Worm (Caenorhabditis elegans) whole organism, midembryonic: Measurements from ENCODE around the gene C39B10.1.
A peak's percentile ranks its signal among the peaks of the same experiment; 100 is the strongest.

Source experiments
- T22C8.4 ChIP-seq: fragments of 200-800 bp; sonication (Bioruptor generic); IDR thresholded peaks from 2 replicates; pipeline ENCODE4 v1.3.6; 2022; ENCODE audit warnings: missing genetic modification characterization, missing compliant biosample characterization
- cog-1 ChIP-seq: sonication (generic microtip); optimal IDR thresholded peaks from 2 replicates; lab custom pipeline; 2016; ENCODE audit warnings: missing genetic modification characterization, missing compliant biosample characterization
- flt-1 ChIP-seq: fragments of 200-800 bp; sonication (Bioruptor generic); IDR thresholded peaks from 2 replicates; pipeline ENCODE4 v1.3.6; 2022; ENCODE audit warnings: missing genetic modification characterization, missing compliant biosample characterization
- klf-2 ChIP-seq: fragments of 200-800 bp; sonication (Bioruptor generic); conservative IDR thresholded peaks from 2 replicates; pipeline ENCODE4 v1.3.6; 2022; ENCODE audit warnings: missing genetic modification reagents, missing genetic modification characterization, missing compliant biosample characterization
- med-1 ChIP-seq: sonication (generic microtip); optimal IDR thresholded peaks from 2 replicates; lab custom pipeline; 2017; ENCODE audit warnings: missing genetic modification characterization, mild to moderate bottlenecking, missing compliant biosample characterization, antibody characterized with exemption, missing genetic modification reagents; ENCODE audit not compliant: insufficient read depth
- ref-1 ChIP-seq: fragments of 200-800 bp; sonication (Bioruptor generic); conservative IDR thresholded peaks from 2 replicates; pipeline ENCODE4 v1.3.6; 2022; ENCODE audit warnings: missing genetic modification reagents, missing genetic modification characterization, missing compliant biosample characterization
- tab-1 ChIP-seq: fragments of 200-800 bp; sonication (Bioruptor generic); IDR thresholded peaks from 2 replicates; pipeline ENCODE4 v1.3.6; 2022; ENCODE audit warnings: missing genetic modification characterization, missing compliant biosample characterization
- ztf-23 ChIP-seq: fragments of 200-800 bp; sonication (Bioruptor generic); IDR thresholded peaks from 2 replicates; pipeline ENCODE4 v1.3.6; 2022; ENCODE audit warnings: missing genetic modification reagents, missing genetic modification characterization, missing compliant biosample characterization
- ztf-29 ChIP-seq: fragments of 200-800 bp; sonication (Bioruptor generic); IDR thresholded peaks from 2 replicates; pipeline ENCODE4 v1.3.6; 2022; ENCODE audit warnings: missing genetic modification reagents, missing genetic modification characterization, missing compliant biosample characterization

The C39B10.1 gene

DNA sequence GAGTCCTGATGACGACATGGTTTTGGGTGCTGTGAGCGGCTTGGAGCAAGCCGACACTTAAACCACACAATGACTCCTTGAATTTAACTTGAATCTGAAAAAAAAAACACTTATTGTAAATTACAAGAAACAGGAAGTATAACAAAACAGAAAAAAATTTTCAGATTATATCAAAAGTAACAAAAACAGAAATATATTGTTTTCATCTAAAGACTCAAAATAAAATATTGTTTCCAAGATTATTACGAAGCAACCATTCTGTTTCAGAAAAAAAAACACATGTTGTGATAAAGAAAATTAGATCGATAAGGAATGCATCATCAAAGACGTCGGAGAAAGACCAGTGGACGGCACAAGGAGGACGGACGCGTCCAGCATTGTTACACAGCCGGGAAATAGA is 34.9 kb downstream of the C39B10.1 start, which contains the start of gene mig-15:
mig-15 (minus strand) TSS at position 101 of the 400 bp plus-strand sequence.
- TF ChIP-seq ref-1 (GFP tag; lab: Robert Waterston, UW) (no peak), cog-1 (tag; lab: Kevin White, UChicago) (no peak), ztf-23 (no peak), T22C8.4 (no peak), klf-2 (GFP tag; lab: Robert Waterston, UW) (no peak), ztf-29 (GFP tag; lab: Robert Waterston, UW) (no peak), med-1 (GFP tag; lab: Kevin White, UChicago) (no peak), tab-1 (GFP tag; lab: Robert Waterston, UW) (no peak), flt-1 (no peak)

DNA sequence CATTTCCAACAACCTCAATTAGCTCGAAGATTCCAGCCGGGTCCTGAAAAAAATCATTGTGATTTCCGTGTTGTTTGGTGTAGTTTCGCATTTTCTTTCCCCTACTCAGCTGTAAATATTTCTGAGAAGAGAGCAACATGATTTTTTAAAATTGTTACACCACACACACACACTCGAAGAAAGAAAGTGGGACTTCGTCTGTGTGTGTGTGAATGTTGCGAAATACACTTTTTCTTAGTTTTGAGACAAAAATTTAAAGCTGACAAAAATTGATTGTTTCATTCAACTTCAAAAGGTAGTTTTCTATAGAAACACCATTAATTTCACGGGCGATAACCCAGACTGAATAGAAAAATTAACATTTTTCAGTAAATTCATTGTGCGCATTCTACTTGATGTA is 35.3 kb downstream of the C39B10.1 start:
- TF ChIP-seq tab-1 (GFP tag; lab: Robert Waterston, UW) (no peak), flt-1 (no peak), klf-2 (GFP tag; lab: Robert Waterston, UW) (no peak), ref-1 (GFP tag; lab: Robert Waterston, UW) (no peak), med-1 (GFP tag; lab: Kevin White, UChicago) (no peak), cog-1 (tag; lab: Kevin White, UChicago) (no peak), T22C8.4 (no peak), ztf-23 (no peak), ztf-29 (GFP tag; lab: Robert Waterston, UW) (no peak)

ce11 chrX:10424744-10425143 is 38.7 kb downstream of the C39B10.1 start:
- no peak for TF ChIP-seq T22C8.4
- no peak for TF ChIP-seq med-1 (GFP tag; lab: Kevin White, UChicago)
- TF ChIP-seq klf-2 (GFP tag; lab: Robert Waterston, UW): no peak
- TF ChIP-seq cog-1 (tag; lab: Kevin White, UChicago): no peak
- TF ChIP-seq ztf-23: no peak
- TF ChIP-seq ref-1 (GFP tag; lab: Robert Waterston, UW): no peak
- no peak for TF ChIP-seq flt-1
- TF ChIP-seq tab-1 (GFP tag; lab: Robert Waterston, UW): no peak
- no peak for TF ChIP-seq ztf-29 (GFP tag; lab: Robert Waterston, UW)

ce11 chrX:10422714-10423113 is 40.7 kb downstream of the C39B10.1 start:
- TF ChIP-seq tab-1 (GFP tag; lab: Robert Waterston, UW): no peak
- no peak for TF ChIP-seq ztf-29 (GFP tag; lab: Robert Waterston, UW)
- no peak for TF ChIP-seq ztf-23
- no peak for TF ChIP-seq med-1 (GFP tag; lab: Kevin White, UChicago)
- TF ChIP-seq ref-1 (GFP tag; lab: Robert Waterston, UW): no peak
- no peak for TF ChIP-seq T22C8.4
- TF ChIP-seq klf-2 (GFP tag; lab: Robert Waterston, UW): no peak
- no peak for TF ChIP-seq flt-1
- TF ChIP-seq cog-1 (tag; lab: Kevin White, UChicago): no peak

- TF ChIP-seq ztf-23 (0 out of 2 replicates have a peak, but pooled peaks have one; percentile 44), ztf-29 (GFP tag; lab: Robert Waterston, UW) (0 out of 2 replicates have a peak, but pooled peaks have one; percentile 28), klf-2 (GFP tag; lab: Robert Waterston, UW) (no peak), flt-1 (0 out of 2 replicates have a peak, but pooled peaks have one; percentile 21)
Measured at ce11 chrX:10419743-10420142, 43.7 kb downstream of the C39B10.1 start, which contains the start of gene cdk-11.2. cdk-11.2 (minus strand) TSS chrX:10419765.

ce11 chrX:10412425-10412824 is 51.0 kb downstream of the C39B10.1 start, which contains the start of gene acr-8:
acr-8 (plus strand) TSS chrX:10412725.
- TF ChIP-seq med-1 (GFP tag; lab: Kevin White, UChicago): no peak
- TF ChIP-seq flt-1: no peak
- no peak for TF ChIP-seq ref-1 (GFP tag; lab: Robert Waterston, UW)
- TF ChIP-seq T22C8.4: no peak
- TF ChIP-seq cog-1 (tag; lab: Kevin White, UChicago): no peak
- no peak for TF ChIP-seq klf-2 (GFP tag; lab: Robert Waterston, UW)
- TF ChIP-seq tab-1 (GFP tag; lab: Robert Waterston, UW): no peak
- TF ChIP-seq ztf-23: no peak
- TF ChIP-seq ztf-29 (GFP tag; lab: Robert Waterston, UW): no peak

DNA sequence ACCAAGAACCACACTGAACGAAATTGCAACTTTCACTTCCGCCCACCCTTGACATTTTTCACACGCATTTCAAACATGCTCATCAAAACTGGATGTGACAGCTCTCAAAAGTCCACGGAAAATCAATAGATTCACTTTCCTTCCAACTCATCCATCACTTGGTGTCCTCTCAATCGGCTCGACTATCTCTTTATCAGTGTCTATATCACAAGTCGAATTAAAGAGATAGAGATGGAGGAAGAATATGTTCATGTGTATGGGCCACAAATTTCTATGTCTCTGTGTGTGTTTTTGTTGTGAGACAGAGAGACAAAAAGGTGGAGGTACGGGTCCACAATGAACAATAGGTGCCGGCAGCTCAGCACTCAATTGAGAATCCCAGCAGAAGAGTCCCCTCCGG is 52.9 kb downstream of the C39B10.1 start:
- TF ChIP-seq tab-1 (GFP tag; lab: Robert Waterston, UW): no peak
- no peak for TF ChIP-seq ref-1 (GFP tag; lab: Robert Waterston, UW)
- TF ChIP-seq T22C8.4: no peak
